Fruit fly (Drosophila melanogaster): Measurements from ENCODE around the gene CG32409.
A peak's percentile ranks its signal among the peaks of the same experiment; 100 is the strongest.

The CG32409 gene

DNA sequence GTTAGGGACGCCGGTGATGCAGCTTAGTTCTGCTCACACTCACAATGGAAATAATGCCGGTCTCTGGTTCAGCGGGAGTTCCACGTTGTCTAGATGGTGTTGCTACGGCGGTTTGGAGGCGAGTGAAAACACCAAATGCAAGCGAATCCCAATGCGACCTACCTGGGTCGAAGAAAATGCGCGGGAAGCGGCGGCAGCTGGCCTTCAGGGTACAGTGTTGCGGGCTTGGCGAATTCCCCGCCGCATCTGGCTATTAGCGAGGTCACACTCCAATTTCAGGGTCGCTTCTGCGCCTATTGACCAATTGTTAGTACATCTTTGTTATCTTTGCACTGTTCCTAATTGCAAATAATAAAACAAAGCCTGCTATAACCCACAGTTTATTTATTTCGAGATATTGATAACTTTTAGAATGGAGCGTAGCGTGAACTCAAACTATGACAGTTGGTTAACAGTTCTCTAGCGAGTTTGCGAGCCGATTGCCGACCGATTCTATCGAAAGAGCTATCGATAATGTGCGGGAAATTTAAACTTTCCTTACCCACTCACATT lies 33.1 kb downstream of the CG32409 start, which contains the start of gene Rcc1 (continued):
- TF ChIP-seq hkb (optimal IDR thresholded peaks at IDR 0.05) = peak; percentile 90
- TF ChIP-seq hkb (GFP tag; IDR thresholded peaks at IDR 0.05) = no peak
- peak; percentile 70 for TF ChIP-seq CG9797 (GFP tag; optimal IDR thresholded peaks at IDR 0.05)
- peak; percentile 23 for TF ChIP-seq CHES-1-like (GFP tag; optimal IDR thresholded peaks at IDR 0.05)
- TF ChIP-seq unc-4 (GFP tag; IDR thresholded peaks at IDR 0.05; ENCODE audit: partially characterized antibody) = peak; percentile 64
- peak; percentile 49; the same call in 1 of the 2 replicates for TF ChIP-seq crol (GFP tag; IDR thresholded peaks at IDR 0.05)
- peak; percentile 87 for TF ChIP-seq Sry-δ (GFP tag; optimal IDR thresholded peaks at IDR 0.05)
- peak; percentile 53 for TF ChIP-seq row (GFP tag; IDR thresholded peaks at IDR 0.05)
- TF ChIP-seq dmrt11E (tag; optimal IDR thresholded peaks at IDR 0.05) = peak; percentile 24
- peak in 1 of 3 experiments; percentile 14 for TF ChIP-seq lola (GFP tag; optimal IDR thresholded peaks at IDR 0.05)
- peak; percentile 83 for TF ChIP-seq Lhr (GFP tag; optimal IDR thresholded peaks at IDR 0.05)
- TF ChIP-seq Bdp1 (GFP tag; optimal IDR thresholded peaks at IDR 0.05) = peak; percentile 10
- TF ChIP-seq CG9932 (GFP tag; IDR thresholded peaks at IDR 0.05) = peak; percentile 43; the same call in 1 of the 2 replicates
- TF ChIP-seq Ada2b (GFP tag; IDR thresholded peaks at IDR 0.05) = no peak
- TF ChIP-seq Sry-β (GFP tag; optimal IDR thresholded peaks at IDR 0.05) = peak; percentile 99
- TF ChIP-seq CG17328 (GFP tag; IDR thresholded peaks at IDR 0.05) = 0 out of 2 replicates have a peak, but pooled peaks have one; percentile 12
- peak; percentile 83 for TF ChIP-seq Elba2 (GFP tag; optimal IDR thresholded peaks at IDR 0.05)
- TF ChIP-seq hb (GFP tag; IDR thresholded peaks at IDR 0.05; ENCODE audit: partially characterized antibody) = peak; percentile 59; the same call in 1 of the 3 replicates
- no peak for TF ChIP-seq CG5953 (GFP tag; IDR thresholded peaks at IDR 0.05)
- TF ChIP-seq fd3F (GFP tag; optimal IDR thresholded peaks at IDR 0.05) = no peak
- peak; percentile 69 for TF ChIP-seq CG10267 (tag; optimal IDR thresholded peaks at IDR 0.05)
- peak; percentile 61 for TF ChIP-seq MESR4 (GFP tag; optimal IDR thresholded peaks at IDR 0.05)
- no peak for TF ChIP-seq Nf-YC (tag; optimal IDR thresholded peaks at IDR 0.05)
- peak; percentile 88 for TF ChIP-seq ewg (GFP tag; optimal IDR thresholded peaks at IDR 0.05)
- no peak for TF ChIP-seq C15 (GFP tag; IDR thresholded peaks at IDR 0.05)
- TF ChIP-seq NC2β (GFP tag; optimal IDR thresholded peaks at IDR 0.05) = peak; percentile 21
- no peak for TF ChIP-seq CG16863 (GFP tag; optimal IDR thresholded peaks at IDR 0.05)
- TF ChIP-seq CG30020 (tag; optimal IDR thresholded peaks at IDR 0.05) = peak; percentile 49
- TF ChIP-seq CG17829 (tag; optimal IDR thresholded peaks at IDR 0.05) = peak; percentile 37
- TF ChIP-seq sisA (GFP tag; IDR thresholded peaks at IDR 0.05) = no peak
- peak; percentile 79 for TF ChIP-seq da (GFP tag; optimal IDR thresholded peaks at IDR 0.05)
- TF ChIP-seq az2 (GFP tag; optimal IDR thresholded peaks at IDR 0.05) = no peak
- peak; percentile 0 for TF ChIP-seq tx (GFP tag; optimal IDR thresholded peaks at IDR 0.05)
- TF ChIP-seq repo (GFP tag; optimal IDR thresholded peaks at IDR 0.05) = peak; percentile 9
- TF ChIP-seq E2f2 (GFP tag; IDR thresholded peaks at IDR 0.05) = peak; percentile 94
- peak; percentile 13 for TF ChIP-seq pnt (GFP tag; optimal IDR thresholded peaks at IDR 0.05)
- peak; percentile 62 for TF ChIP-seq ato (GFP tag; IDR thresholded peaks at IDR 0.05; ENCODE audit: partially characterized antibody)
- TF ChIP-seq onecut (GFP tag; IDR thresholded peaks at IDR 0.05) = no peak
- TF ChIP-seq Stat92E (GFP tag; optimal IDR thresholded peaks at IDR 0.05) = peak in 1 of 3 experiments; percentile 4
- peak; percentile 41; the same call in 1 of the 2 replicates for TF ChIP-seq hbn (GFP tag; IDR thresholded peaks at IDR 0.05; ENCODE audit: partially characterized antibody)
- no peak for TF ChIP-seq Drgx (GFP tag; IDR thresholded peaks at IDR 0.05)
- TF ChIP-seq stwl (tag; optimal IDR thresholded peaks at IDR 0.05) = peak; percentile 52
- no peak for TF ChIP-seq CG14014 (GFP tag; IDR thresholded peaks at IDR 0.05)
- TF ChIP-seq jing (GFP tag; optimal IDR thresholded peaks at IDR 0.05) = no peak
- peak in 1 of 2 experiments; percentile 77 for TF ChIP-seq tll (GFP tag; optimal IDR thresholded peaks at IDR 0.05)
- peak; percentile 0 for TF ChIP-seq Mad (GFP tag; optimal IDR thresholded peaks at IDR 0.05)
- TF ChIP-seq CG10654 (GFP tag; optimal IDR thresholded peaks at IDR 0.05) = peak; percentile 10
- peak; percentile 27 for TF ChIP-seq Hsf (GFP tag; optimal IDR thresholded peaks at IDR 0.05)
- TF ChIP-seq tin (GFP tag; optimal IDR thresholded peaks at IDR 0.05) = peak; percentile 9
- TF ChIP-seq CG12155 (GFP tag; optimal IDR thresholded peaks at IDR 0.05) = peak; percentile 57
